Fruit fly (Drosophila melanogaster) whole organism, adult: ENCODE measurements around the gene Amun.

Experiments
- Clk ChIP-seq: fragments of 200-800 bp; sonication (Bioruptor generic); optimal IDR thresholded peaks from 2 replicates; lab custom pipeline; 2017; ENCODE audit warnings: missing biosample characterization, missing genetic modification characterization
- Mnt ChIP-seq: fragments of 200-800 bp; sonication (Bioruptor generic); optimal IDR thresholded peaks from 2 replicates; lab custom pipeline; 2016; ENCODE audit warnings: missing biosample characterization, mild to moderate bottlenecking, missing genetic modification characterization
- bab1 ChIP-seq: fragments of 200-800 bp; sonication (Bioruptor generic); optimal IDR thresholded peaks from 3 replicates; lab custom pipeline; 2019; ENCODE audit warnings: missing biosample characterization, mild to moderate bottlenecking, missing genetic modification characterization, moderate library complexity

DNA sequence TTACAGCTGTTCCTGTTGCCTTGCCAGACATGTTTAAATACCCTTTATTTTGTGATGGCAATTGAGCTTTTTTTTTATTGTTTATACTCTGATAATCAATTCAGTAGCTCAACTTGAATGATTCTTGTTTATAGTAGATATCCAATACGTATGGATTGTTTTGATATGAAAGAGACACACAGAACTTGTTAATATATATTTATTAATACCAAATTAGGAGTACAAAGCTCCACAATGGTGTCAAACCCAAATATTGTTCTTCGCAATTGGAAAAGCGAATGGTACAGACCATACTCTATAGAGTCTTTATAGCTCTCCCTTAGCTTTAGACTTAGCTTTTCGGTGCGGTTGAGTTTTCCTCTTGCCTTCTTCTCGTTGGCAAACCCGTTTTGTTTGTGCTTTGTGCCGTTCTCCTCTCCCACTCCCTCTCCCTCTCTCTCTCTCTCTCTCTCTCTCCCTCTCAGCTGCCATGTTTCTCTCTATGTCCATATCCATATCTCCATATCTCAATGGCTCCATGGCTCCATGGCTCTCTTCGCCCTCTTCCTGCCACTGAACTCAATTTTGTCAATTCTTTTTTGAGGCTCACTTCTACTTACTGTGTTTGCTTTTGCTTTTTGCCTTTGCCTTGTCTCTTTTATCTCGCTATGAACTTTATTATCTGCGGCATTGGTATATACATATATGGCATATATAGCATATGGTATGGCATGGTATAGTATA lies 29.3 kb downstream of the Amun start:
- peak; percentile 33 for TF ChIP-seq bab1 (GFP tag; lab: Kevin White, UChicago)
- TF ChIP-seq Clk (GFP tag; lab: Kevin White, UChicago), result no peak
- TF ChIP-seq Mnt (GFP tag; lab: Kevin White, UChicago), result peak; percentile 57
